Worm (Caenorhabditis elegans): Measurements from ENCODE around the gene fat-1.

DNA sequence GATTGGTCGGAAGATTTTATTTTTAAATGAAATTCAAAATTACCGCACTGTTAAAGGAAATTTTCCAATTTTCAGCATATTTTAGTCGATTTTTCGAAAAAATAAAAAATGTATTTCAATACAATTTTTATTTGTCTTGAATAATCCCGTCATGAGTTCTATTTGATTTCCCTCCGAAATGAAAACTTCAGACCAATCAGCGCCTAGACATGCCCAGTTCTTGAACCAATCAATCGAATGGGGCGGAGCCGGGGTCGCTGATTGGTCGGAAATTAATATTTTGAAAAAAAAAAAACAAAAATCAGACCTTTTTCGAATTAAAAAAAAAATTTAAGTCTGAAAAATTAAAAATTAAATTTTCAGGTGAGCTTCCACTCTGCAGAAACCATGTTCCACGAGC lies 5.8 kb upstream of the fat-1 start:
- no peak for TF ChIP-seq ztf-29 (GFP tag; IDR thresholded peaks at IDR 0.05)
- TF ChIP-seq ref-1 (GFP tag; conservative IDR thresholded peaks at IDR 0.05) = no peak
- no peak for TF ChIP-seq tab-1 (GFP tag; IDR thresholded peaks at IDR 0.05)
- TF ChIP-seq cog-1 (tag; optimal IDR thresholded peaks at IDR 0.05) = no peak
- no peak for TF ChIP-seq flt-1 (GFP tag; IDR thresholded peaks at IDR 0.05)
- no peak for TF ChIP-seq med-1 (GFP tag; optimal IDR thresholded peaks at IDR 0.05; ENCODE audit: insufficient read depth)
- TF ChIP-seq klf-2 (GFP tag; conservative IDR thresholded peaks at IDR 0.05) = no peak
- no peak for TF ChIP-seq T22C8.4 (GFP tag; IDR thresholded peaks at IDR 0.05)

Data from whole organism, midembryonic.